Fruit fly (Drosophila melanogaster): ENCODE data around the gene CG7387.

The CG7387 gene

dm6 chr3L:8177795-8178564 is 14.9 kb downstream of the CG7387 start, which contains the start of gene Nmt:
Nmt (minus strand) TSS chr3L:8178429.
- TF ChIP-seq Ets21C (GFP tag; optimal IDR thresholded peaks at IDR 0.05) = no peak
- peak; percentile 10 for TF ChIP-seq CG10631 (GFP tag; optimal IDR thresholded peaks at IDR 0.05)
- no peak for TF ChIP-seq Met (GFP tag; optimal IDR thresholded peaks at IDR 0.05)
- TF ChIP-seq acj6 (GFP tag; optimal IDR thresholded peaks at IDR 0.05) = peak; percentile 57
- no peak for TF ChIP-seq CG7368 (GFP tag; optimal IDR thresholded peaks at IDR 0.05)
- TF ChIP-seq ss (GFP tag; optimal IDR thresholded peaks at IDR 0.05) = no peak
- TF ChIP-seq CG6276 (GFP tag; optimal IDR thresholded peaks at IDR 0.05) = no peak
- TF ChIP-seq Hr4 (GFP tag; optimal IDR thresholded peaks at IDR 0.05) = no peak
- TF ChIP-seq spab (GFP tag; optimal IDR thresholded peaks at IDR 0.05) = no peak
- TF ChIP-seq Sox15 (GFP tag; optimal IDR thresholded peaks at IDR 0.05) = peak; percentile 13
- TF ChIP-seq CG4318 (GFP tag; optimal IDR thresholded peaks at IDR 0.05) = no peak
- TF ChIP-seq OdsH (GFP tag; optimal IDR thresholded peaks at IDR 0.05) = peak; percentile 56
- TF ChIP-seq CG8119 (GFP tag; IDR thresholded peaks at IDR 0.05) = peak; percentile 52; the same call in 2 of the 3 replicates
- TF ChIP-seq Smox (GFP tag; optimal IDR thresholded peaks at IDR 0.05) = no peak
- TF ChIP-seq Eip75B (GFP tag; optimal IDR thresholded peaks at IDR 0.05) = no peak
- TF ChIP-seq CG8319 (GFP tag; optimal IDR thresholded peaks at IDR 0.05) = peak; percentile 80
- TF ChIP-seq esn (GFP tag; optimal IDR thresholded peaks at IDR 0.05) = peak; percentile 46
- TF ChIP-seq CG6163 (GFP tag; IDR thresholded peaks at IDR 0.05) = peak; percentile 58; the same call in 1 of the 3 replicates
- no peak for TF ChIP-seq Sox102F (GFP tag; optimal IDR thresholded peaks at IDR 0.05)
- TF ChIP-seq CG31627 (GFP tag; optimal IDR thresholded peaks at IDR 0.05) = peak; percentile 37
- TF ChIP-seq CG16779 (tag; optimal IDR thresholded peaks at IDR 0.05) = no peak
- no peak for TF ChIP-seq svp (GFP tag)
- TF ChIP-seq Ets96B (tag; optimal IDR thresholded peaks at IDR 0.05) = no peak
- TF ChIP-seq CG6854 (GFP tag; optimal IDR thresholded peaks at IDR 0.05) = no peak
- TF ChIP-seq salr (GFP tag; optimal IDR thresholded peaks at IDR 0.05) = peak in 1 of 2 experiments; percentile 24
- TF ChIP-seq vri (GFP tag; optimal IDR thresholded peaks at IDR 0.05) = no peak
- peak; percentile 24 for TF ChIP-seq CG8632 (GFP tag; optimal IDR thresholded peaks at IDR 0.05)
- no peak for TF ChIP-seq CG9139 (GFP tag; optimal IDR thresholded peaks at IDR 0.05)
- TF ChIP-seq CG11902 (GFP tag; optimal IDR thresholded peaks at IDR 0.05) = no peak
- TF ChIP-seq Gug (GFP tag; IDR thresholded peaks at IDR 0.05) = no peak
- no peak for TF ChIP-seq Hr38 (GFP tag; optimal IDR thresholded peaks at IDR 0.05)
- peak; percentile 33 for TF ChIP-seq Eip78C (GFP tag)
- TF ChIP-seq CG11762 (GFP tag; optimal IDR thresholded peaks at IDR 0.05; ENCODE audit: insufficient read depth) = no peak
- no peak for TF ChIP-seq Blimp-1 (GFP tag; optimal IDR thresholded peaks at IDR 0.05)
- peak; percentile 41 for TF ChIP-seq CG34406 (GFP tag; optimal IDR thresholded peaks at IDR 0.05)
- no peak for TF ChIP-seq pdm3 (GFP tag; optimal IDR thresholded peaks at IDR 0.05)
- peak; percentile 51; the same call in 1 of the 3 replicates for TF ChIP-seq eg (GFP tag; IDR thresholded peaks at IDR 0.05)
- no peak for TF ChIP-seq fkh (GFP tag; optimal IDR thresholded peaks at IDR 0.05)
- no peak for TF ChIP-seq Eip93F (GFP tag; optimal IDR thresholded peaks at IDR 0.05)
- TF ChIP-seq dsx (GFP tag; optimal IDR thresholded peaks at IDR 0.05; ENCODE audit: poor library complexity, severe bottlenecking) = no peak
- no peak for TF ChIP-seq CG3032 (tag; optimal IDR thresholded peaks at IDR 0.05)
- no peak for TF ChIP-seq CG32006 (GFP tag; optimal IDR thresholded peaks at IDR 0.05)
- no peak for TF ChIP-seq dac (GFP tag; optimal IDR thresholded peaks at IDR 0.05)
- no peak for TF ChIP-seq CG1621 (tag; optimal IDR thresholded peaks at IDR 0.05)
- TF ChIP-seq lz (GFP tag; optimal IDR thresholded peaks at IDR 0.05) = peak; percentile 39
- peak; percentile 42 for TF ChIP-seq Hr39 (GFP tag; optimal IDR thresholded peaks at IDR 0.05)
- peak; percentile 44 for TF ChIP-seq achi (GFP tag; optimal IDR thresholded peaks at IDR 0.05)
- no peak for TF ChIP-seq cyc (GFP tag; optimal IDR thresholded peaks at IDR 0.05)
- TF ChIP-seq Lpt (GFP tag; optimal IDR thresholded peaks at IDR 0.05) = no peak
- TF ChIP-seq CG6808 (GFP tag; optimal IDR thresholded peaks at IDR 0.05) = no peak
- peak; percentile 77 for TF ChIP-seq CG15336 (GFP tag; IDR thresholded peaks at IDR 0.05)
